Worm (Caenorhabditis elegans) whole organism, L4 larva: Measurements from ENCODE around the gene ZK1320.11.

Experiments used
- F37D6.2 ChIP-seq: sonication (generic microtip); optimal IDR thresholded peaks from 2 replicates; lab custom pipeline; 2016; ENCODE audit warnings: mild to moderate bottlenecking, missing genetic modification characterization, missing compliant biosample characterization
- T20F7.1 ChIP-seq: fragments of 200-800 bp; sonication (Bioruptor generic); optimal IDR thresholded peaks from 2 replicates; lab custom pipeline; 2018; ENCODE audit warnings: mild to moderate bottlenecking, missing genetic modification characterization, missing compliant biosample characterization
- T26A8.4 ChIP-seq: fragments of 200-800 bp; sonication (Bioruptor generic); IDR thresholded peaks from 2 replicates; pipeline ENCODE4 v1.3.6; 2022; ENCODE audit warnings: missing genetic modification characterization, missing compliant biosample characterization
- Y48G9A.11 ChIP-seq: fragments of 200-800 bp; sonication (Bioruptor generic); IDR thresholded peaks from 2 replicates; pipeline ENCODE4 v1.3.6; 2022; ENCODE audit warnings: missing genetic modification reagents, missing genetic modification characterization, missing compliant biosample characterization
- aha-1 ChIP-seq: fragments of 150-350 bp; peaks from one replicate; lab custom pipeline; 2014; ENCODE audit warnings: missing biosample characterization, missing genetic modification characterization
- aly-2 ChIP-seq: sonication (generic microtip); optimal IDR thresholded peaks from 2 replicates; lab custom pipeline; 2018; ENCODE audit warnings: missing biosample characterization, missing genetic modification characterization
- arid-1 ChIP-seq: fragments of 200-800 bp; sonication (Bioruptor generic); conservative IDR thresholded peaks from 2 replicates; pipeline ENCODE4 v1.3.6; 2022; ENCODE audit warnings: missing genetic modification reagents, missing genetic modification characterization, missing compliant biosample characterization
- ceh-28 ChIP-seq: fragments of 150-350 bp; optimal IDR thresholded peaks from 2 replicates; lab custom pipeline; 2014; ENCODE audit warnings: missing biosample characterization, missing genetic modification reagents, missing genetic modification characterization
- ceh-32 ChIP-seq: sonication (generic microtip); optimal IDR thresholded peaks from 2 replicates; lab custom pipeline; 2016; ENCODE audit warnings: mild to moderate bottlenecking, missing genetic modification characterization, missing compliant biosample characterization; ENCODE audit not compliant: poor library complexity
- ceh-82 ChIP-seq: sonication (generic microtip); optimal IDR thresholded peaks from 2 replicates; lab custom pipeline; 2017; ENCODE audit warnings: missing biosample characterization, missing genetic modification characterization
- ctbp-1 ChIP-seq: fragments of 200-800 bp; sonication (Bioruptor generic); IDR thresholded peaks from 2 replicates; pipeline ENCODE4 v1.3.6; 2022; ENCODE audit warnings: missing genetic modification reagents, missing genetic modification characterization, missing compliant biosample characterization
- dmd-6 ChIP-seq: fragments of 200-800 bp; sonication (Bioruptor generic); IDR thresholded peaks from 2 replicates; pipeline ENCODE4 v1.3.6; 2022; ENCODE audit warnings: missing genetic modification reagents, missing genetic modification characterization, missing compliant biosample characterization
- dpl-1 ChIP-seq: fragments of 150-350 bp; optimal IDR thresholded peaks from 2 replicates; lab custom pipeline; 2014; ENCODE audit warnings: missing biosample characterization, missing genetic modification reagents, missing genetic modification characterization
- dve-1 ChIP-seq: sonication (generic microtip); optimal IDR thresholded peaks from 2 replicates; lab custom pipeline; 2017; ENCODE audit warnings: antibody characterized with exemption, mild to moderate bottlenecking, missing genetic modification characterization, missing compliant biosample characterization; ENCODE audit not compliant: insufficient read depth
- egl-27 ChIP-seq: sonication (generic microtip); optimal IDR thresholded peaks from 3 replicates; lab custom pipeline; 2017; ENCODE audit warnings: missing biosample characterization, missing genetic modification reagents, missing genetic modification characterization
- fkh-10 ChIP-seq: fragments of 150-350 bp; optimal IDR thresholded peaks from 2 replicates; lab custom pipeline; 2014; ENCODE audit warnings: missing biosample characterization, missing genetic modification reagents, missing genetic modification characterization
- hif-1 ChIP-seq, 2 experiments: sonication (generic microtip); optimal IDR thresholded peaks; 2 replicates each; lab custom pipeline; 2016 to 2017; ENCODE audit warnings: missing compliant biosample characterization in 2 of 2, missing genetic modification characterization in 2 of 2, missing genetic modification reagents in 2 of 2, missing genotype in 2 of 2, mild to moderate bottlenecking in 1 of 2
- hlh-11 ChIP-seq: fragments of 200-800 bp; sonication (Bioruptor generic); optimal IDR thresholded peaks from 2 replicates; lab custom pipeline; 2018; ENCODE audit warnings: mild to moderate bottlenecking, missing genetic modification characterization, missing compliant biosample characterization
- hlh-30 ChIP-seq: sonication (generic microtip); optimal IDR thresholded peaks from 2 replicates; lab custom pipeline; 2017; ENCODE audit warnings: antibody characterized with exemption, mild to moderate bottlenecking, missing genetic modification characterization, missing compliant biosample characterization; ENCODE audit not compliant: insufficient read depth
- hmg-1.1 ChIP-seq: fragments of 200-800 bp; sonication (Bioruptor generic); IDR thresholded peaks from 2 replicates; pipeline ENCODE4 v1.3.6; 2022; ENCODE audit warnings: missing genetic modification reagents, missing genetic modification characterization, missing compliant biosample characterization
- lin-1 ChIP-seq: fragments of 200-800 bp; sonication (Bioruptor generic); IDR thresholded peaks from 2 replicates; pipeline ENCODE4 v1.3.6; 2022; ENCODE audit warnings: missing genetic modification reagents, missing genetic modification characterization, missing compliant biosample characterization
- lin-13 ChIP-seq: fragments of 150-350 bp; optimal IDR thresholded peaks from 2 replicates; lab custom pipeline; 2014; ENCODE audit warnings: missing biosample characterization, missing genetic modification reagents, missing genetic modification characterization
- lin-15B ChIP-seq: fragments of 150-350 bp; sonication (generic microtip); optimal IDR thresholded peaks from 3 replicates; lab custom pipeline; 2014; ENCODE audit warnings: missing biosample characterization, missing genetic modification characterization
- lin-29 ChIP-seq: fragments of 200-800 bp; sonication (Bioruptor generic); IDR thresholded peaks from 2 replicates; pipeline ENCODE4 v1.3.6; 2022; ENCODE audit warnings: missing genetic modification reagents, missing genetic modification characterization, missing compliant biosample characterization
- lin-38 ChIP-seq: fragments of 200-800 bp; sonication (Bioruptor generic); IDR thresholded peaks from 2 replicates; pipeline ENCODE4 v1.3.6; 2022; ENCODE audit warnings: missing genetic modification reagents, missing genetic modification characterization, missing compliant biosample characterization
- lsy-2 ChIP-seq, 2 experiments: fragments of 150-350 bp in 1 of 2; sonication (generic microtip) in 1 of 2; optimal IDR thresholded peaks; 2 replicates each; lab custom pipeline; 2014 to 2017; ENCODE audit warnings: missing biosample characterization in 2 of 2, missing genetic modification characterization in 2 of 2
- madf-9 ChIP-seq: fragments of 200-800 bp; sonication (Bioruptor generic); conservative IDR thresholded peaks from 2 replicates; pipeline ENCODE4 v1.3.6; 2022; ENCODE audit warnings: missing genetic modification reagents, missing genetic modification characterization, missing compliant biosample characterization
- mdl-1 ChIP-seq, 2 experiments: fragments of 150-350 bp in 1 of 2; sonication (generic microtip) in 1 of 2; optimal IDR thresholded peaks; 2 replicates each; lab custom pipeline; 2014 to 2017; ENCODE audit warnings: missing biosample characterization in 2 of 2, missing genetic modification characterization in 2 of 2
- mep-1 ChIP-seq: fragments of 150-350 bp; sonication (generic microtip); optimal IDR thresholded peaks from 3 replicates; lab custom pipeline; 2014; ENCODE audit warnings: missing biosample characterization, missing genetic modification characterization
- mes-2 ChIP-seq: sonication (generic microtip); optimal IDR thresholded peaks from 2 replicates; lab custom pipeline; 2016; ENCODE audit warnings: missing genotype, mild to moderate bottlenecking, missing genetic modification characterization, missing compliant biosample characterization; ENCODE audit not compliant: poor library complexity, severe bottlenecking
- nhr-102 ChIP-seq: sonication (generic microtip); optimal IDR thresholded peaks from 2 replicates; lab custom pipeline; 2016; ENCODE audit warnings: mild to moderate bottlenecking, missing genetic modification characterization, moderate library complexity, missing compliant biosample characterization
- nhr-11 ChIP-seq: fragments of 150-350 bp; optimal IDR thresholded peaks from 2 replicates; lab custom pipeline; 2014; ENCODE audit warnings: missing biosample characterization, missing genetic modification characterization
- nhr-111 ChIP-seq: fragments of 200-800 bp; sonication (Bioruptor generic); optimal IDR thresholded peaks from 2 replicates; lab custom pipeline; 2018; ENCODE audit warnings: mild to moderate bottlenecking, missing genetic modification characterization, missing compliant biosample characterization
- nhr-25 ChIP-seq: sonication (generic microtip); optimal IDR thresholded peaks from 2 replicates; lab custom pipeline; 2017; ENCODE audit warnings: missing genetic modification characterization, mild to moderate bottlenecking, missing compliant biosample characterization, antibody characterized with exemption, moderate library complexity, borderline replicate concordance; ENCODE audit not compliant: insufficient read depth
- nhr-28 ChIP-seq: fragments of 150-350 bp; optimal IDR thresholded peaks from 2 replicates; lab custom pipeline; 2014; ENCODE audit warnings: missing biosample characterization, missing genetic modification characterization
- nhr-41 ChIP-seq: fragments of 200-800 bp; sonication (Bioruptor generic); IDR thresholded peaks from 2 replicates; pipeline ENCODE4 v1.3.6; 2022; ENCODE audit warnings: missing genetic modification reagents, missing genetic modification characterization, missing compliant biosample characterization
- nhr-42 ChIP-seq: fragments of 200-800 bp; sonication (Bioruptor generic); IDR thresholded peaks from 2 replicates; pipeline ENCODE4 v1.3.6; 2022; ENCODE audit warnings: missing genetic modification characterization, missing compliant biosample characterization
- nhr-48 ChIP-seq: sonication (generic microtip); optimal IDR thresholded peaks from 2 replicates; lab custom pipeline; 2016; ENCODE audit warnings: mild to moderate bottlenecking, missing genetic modification characterization, missing compliant biosample characterization
- nhr-77 ChIP-seq: fragments of 150-350 bp; optimal IDR thresholded peaks from 2 replicates; lab custom pipeline; 2014; ENCODE audit warnings: missing biosample characterization, missing genetic modification characterization
- pha-4 ChIP-seq, 2 experiments: fragments of 150-350 bp in 1 of 2; fragments of 200-800 bp in 1 of 2; sonication (Bioruptor generic) in 1 of 2; IDR thresholded peaks in 1 of 2; optimal IDR thresholded peaks in 1 of 2; 2 replicates each; pipeline versions ENCODE4 v1.3.6 to Lab custom; 2014 to 2022; ENCODE audit warnings: missing genetic modification characterization in 2 of 2, missing genetic modification reagents in 2 of 2, missing biosample characterization in 1 of 2, missing compliant biosample characterization in 1 of 2
- php-3 ChIP-seq: fragments of 200-800 bp; sonication (Bioruptor generic); IDR thresholded peaks from 2 replicates; pipeline ENCODE4 v1.3.6; 2022; ENCODE audit warnings: missing genetic modification reagents, missing genetic modification characterization, missing compliant biosample characterization
- rbr-2 ChIP-seq: sonication (generic microtip); optimal IDR thresholded peaks from 2 replicates; lab custom pipeline; 2016; ENCODE audit warnings: missing genotype, missing genetic modification characterization, missing compliant biosample characterization
- skn-1 ChIP-seq: fragments of 150-350 bp; optimal IDR thresholded peaks from 2 replicates; lab custom pipeline; 2014; ENCODE audit warnings: missing biosample characterization, missing genetic modification characterization
- spr-1 ChIP-seq: sonication (generic microtip); optimal IDR thresholded peaks from 2 replicates; lab custom pipeline; 2016; ENCODE audit warnings: mild to moderate bottlenecking, missing genetic modification characterization, missing compliant biosample characterization
- spr-3 ChIP-seq: fragments of 200-800 bp; sonication (Bioruptor generic); optimal IDR thresholded peaks from 2 replicates; lab custom pipeline; 2018; ENCODE audit warnings: mild to moderate bottlenecking, missing genetic modification characterization, missing compliant biosample characterization
- tra-1 ChIP-seq: fragments of 200-800 bp; sonication (Bioruptor generic); IDR thresholded peaks from 2 replicates; pipeline ENCODE4 v1.3.6; 2022; ENCODE audit warnings: missing genetic modification reagents, missing genetic modification characterization, missing compliant biosample characterization
- unc-130 ChIP-seq: sonication (generic microtip); optimal IDR thresholded peaks from 2 replicates; lab custom pipeline; 2016; ENCODE audit warnings: missing genetic modification reagents, missing genetic modification characterization, missing compliant biosample characterization
- unc-62 ChIP-seq, 3 experiments: fragments of 150-350 bp in 1 of 3; sonication (generic microtip); optimal IDR thresholded peaks in 2 of 3; peaks in 1 of 3; 1 replicate in 1 of 3; 2 replicates in 2 of 3; lab custom pipeline; 2014 to 2017; ENCODE audit warnings: missing biosample characterization in 3 of 3, missing genetic modification characterization in 3 of 3, missing genetic modification reagents in 3 of 3, missing genotype in 1 of 3

Gene ZK1320.11

DNA sequence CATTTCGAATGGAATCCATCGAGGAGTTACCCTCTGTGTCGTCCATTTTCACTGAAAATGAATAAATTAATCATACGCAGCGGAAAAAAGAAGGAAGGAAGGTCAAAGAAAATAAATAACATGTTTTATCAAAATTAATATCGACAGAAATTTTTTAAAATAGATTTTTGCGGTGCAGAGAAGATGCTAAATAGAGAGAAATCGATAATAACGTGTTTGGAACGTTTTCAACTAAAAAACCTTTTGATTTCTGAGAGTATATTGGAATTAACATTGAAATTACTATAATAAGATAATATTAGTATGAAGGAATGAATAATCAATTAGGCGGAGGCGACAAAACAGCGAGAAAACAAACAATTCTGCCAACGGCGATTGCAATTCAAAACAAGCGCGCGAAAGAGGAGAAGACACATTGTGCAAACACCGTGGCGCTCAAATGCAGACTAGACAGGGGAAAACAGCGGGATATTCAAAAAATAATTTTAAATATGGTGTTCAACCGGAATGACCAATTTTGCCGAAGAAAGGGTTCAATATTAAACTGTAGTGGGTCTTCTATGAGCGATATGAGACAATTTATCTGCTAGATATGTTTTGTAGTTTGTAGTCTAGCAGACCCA lies 49.1 kb downstream of the ZK1320.11 start, which contains the start of gene wee-1.3:
wee-1.3 (minus strand) TSS at position 51 of the 623 bp plus-strand sequence.
- TF ChIP-seq F37D6.2 (tag; lab: Kevin White, UChicago), result peak; percentile 2
- TF ChIP-seq spr-1 (tag; lab: Kevin White, UChicago), result peak; percentile 12
- TF ChIP-seq unc-130 (GFP tag; lab: Kevin White, UChicago), result peak; percentile 55
- no peak for TF ChIP-seq ceh-82 (tag; lab: Kevin White, UChicago)
- TF ChIP-seq hlh-11 (tag; lab: Kevin White, UChicago), result peak; percentile 57
- TF ChIP-seq lin-13 (GFP tag; lab: Kevin White, UChicago), result no peak
- TF ChIP-seq egl-27 (tag; lab: Kevin White, UChicago), result no peak
- peak in 1 of 2 experiments; percentile 40 for TF ChIP-seq mdl-1 (tag; optimal IDR thresholded peaks at IDR 0.05; lab: Kevin White, UChicago)
- TF ChIP-seq spr-3 (GFP tag; lab: Kevin White, UChicago), result no peak
- TF ChIP-seq unc-62 (GFP tag; optimal IDR thresholded peaks at IDR 0.05 in 1 of 2; lab: Kevin White, UChicago), result peak in 1 of 2 experiments; percentile 33
- TF ChIP-seq unc-62 (tag; optimal IDR thresholded peaks at IDR 0.05; lab: Kevin White, UChicago), result no peak
- TF ChIP-seq lin-1 (GFP tag; lab: Robert Waterston, UW), result no peak
- 0 out of 2 replicates have a peak, but pooled peaks have one; percentile 18 for TF ChIP-seq arid-1 (GFP tag; lab: Robert Waterston, UW)
- peak; percentile 84 for TF ChIP-seq T20F7.1
- TF ChIP-seq mep-1 (tag; lab: Kevin White, UChicago), result peak; percentile 71
- no peak for TF ChIP-seq pha-4 (GFP tag; IDR thresholded peaks at IDR 0.05; lab: Robert Waterston, UW)
- TF ChIP-seq pha-4 (tag; optimal IDR thresholded peaks at IDR 0.05; lab: Kevin White, UChicago), result peak; percentile 82
- peak; percentile 8 for TF ChIP-seq nhr-102 (tag; lab: Kevin White, UChicago)
- TF ChIP-seq aha-1 (tag; lab: Kevin White, UChicago), result peak; percentile 92
- no peak for TF ChIP-seq ctbp-1
- TF ChIP-seq lin-29 (GFP tag; lab: Robert Waterston, UW), result no peak
- 0 out of 2 replicates have a peak, but pooled peaks have one; percentile 43 for TF ChIP-seq tra-1
- TF ChIP-seq nhr-77 (tag; lab: Kevin White, UChicago), result peak; percentile 63
- peak; percentile 73 for TF ChIP-seq hlh-30 (tag; lab: Kevin White, UChicago)
- TF ChIP-seq Y48G9A.11, result peak; percentile 22; the same call in 1 of the 2 replicates
- TF ChIP-seq hmg-1.1 (GFP tag; lab: Robert Waterston, UW), result peak; percentile 69
- no peak for TF ChIP-seq lin-15B (tag; lab: Kevin White, UChicago)
- TF ChIP-seq nhr-11 (tag; lab: Kevin White, UChicago), result peak; percentile 86
- TF ChIP-seq nhr-111, result no peak
- TF ChIP-seq ceh-28, result no peak
- TF ChIP-seq fkh-10 (GFP tag; lab: Kevin White, UChicago), result peak; percentile 30
- TF ChIP-seq nhr-41 (GFP tag; lab: Robert Waterston, UW), result no peak
- peak; percentile 10 for TF ChIP-seq nhr-48 (tag; lab: Kevin White, UChicago)
- TF ChIP-seq php-3 (GFP tag; lab: Robert Waterston, UW), result no peak
- TF ChIP-seq aly-2 (tag; lab: Kevin White, UChicago), result no peak
- peak; percentile 34 for TF ChIP-seq nhr-25 (tag; lab: Kevin White, UChicago)
- peak; percentile 60 for TF ChIP-seq nhr-28
- TF ChIP-seq mes-2 (tag; lab: Kevin White, UChicago), result peak; percentile 86
- no peak for TF ChIP-seq T26A8.4
- peak; percentile 99 for TF ChIP-seq dpl-1
- no peak for TF ChIP-seq madf-9 (GFP tag; lab: Robert Waterston, UW)
- TF ChIP-seq dmd-6 (GFP tag; lab: Robert Waterston, UW), result peak; percentile 53
- TF ChIP-seq lsy-2 (tag; optimal IDR thresholded peaks at IDR 0.05; lab: Kevin White, UChicago), result peak; percentile 30 to 94
- TF ChIP-seq ceh-32 (tag; lab: Kevin White, UChicago), result no peak
- no peak for TF ChIP-seq nhr-42 (GFP tag; lab: Robert Waterston, UW)
- no peak for TF ChIP-seq skn-1 (tag; lab: Kevin White, UChicago)
- TF ChIP-seq rbr-2 (tag; lab: Kevin White, UChicago), result peak; percentile 74
- TF ChIP-seq hif-1 (tag; optimal IDR thresholded peaks at IDR 0.05; lab: Kevin White, UChicago), result peak in 1 of 2 experiments; percentile 29
- peak; percentile 72 for TF ChIP-seq dve-1 (tag; lab: Kevin White, UChicago)
- peak; percentile 80 for TF ChIP-seq lin-38 (GFP tag; lab: Robert Waterston, UW)
